Worm (Caenorhabditis elegans) whole organism, L3 larva: ENCODE measurements around the gene K03H1.9.

ENCODE experiments used
- ZK546.5 ChIP-seq: sonication (generic microtip); optimal IDR thresholded peaks from 2 replicates; lab custom pipeline; 2017; ENCODE audit warnings: missing biosample characterization, missing genetic modification characterization
- aly-2 ChIP-seq: fragments of 150-350 bp; optimal IDR thresholded peaks from 2 replicates; lab custom pipeline; 2014; ENCODE audit warnings: missing biosample characterization, missing genetic modification characterization
- ama-1 ChIP-seq: fragments of 150-350 bp; optimal IDR thresholded peaks from 2 replicates; lab custom pipeline; 2018
- ceh-16 ChIP-seq: sonication (generic microtip); optimal IDR thresholded peaks from 2 replicates; lab custom pipeline; 2017; ENCODE audit warnings: missing biosample characterization, missing genetic modification characterization
- ceh-82 ChIP-seq: fragments of 150-350 bp; optimal IDR thresholded peaks from 2 replicates; lab custom pipeline; 2014; ENCODE audit warnings: missing biosample characterization, missing genetic modification characterization
- daf-12 ChIP-seq: fragments of 150-350 bp; optimal IDR thresholded peaks from 2 replicates; lab custom pipeline; 2014; ENCODE audit warnings: missing biosample characterization, missing genetic modification reagents, missing genetic modification characterization
- egl-27 ChIP-seq: sonication (generic microtip); optimal IDR thresholded peaks from 4 replicates; lab custom pipeline; 2017; ENCODE audit warnings: missing biosample characterization, missing genetic modification reagents, missing genetic modification characterization
- egl-5 ChIP-seq: fragments of 150-350 bp; optimal IDR thresholded peaks from 2 replicates; lab custom pipeline; 2017; ENCODE audit warnings: missing biosample characterization, missing genetic modification reagents, missing genetic modification characterization, inconsistent platforms
- elt-1 ChIP-seq: fragments of 150-350 bp; optimal IDR thresholded peaks from 2 replicates; lab custom pipeline; 2014; ENCODE audit warnings: missing biosample characterization, missing genetic modification characterization
- elt-2 ChIP-seq: sonication (generic microtip); optimal IDR thresholded peaks from 2 replicates; lab custom pipeline; 2016; ENCODE audit warnings: missing genetic modification reagents, mild to moderate bottlenecking, missing genetic modification characterization, missing compliant biosample characterization
- fkh-10 ChIP-seq: sonication (generic microtip); optimal IDR thresholded peaks from 2 replicates; lab custom pipeline; 2017; ENCODE audit warnings: missing biosample characterization, missing genetic modification reagents, missing genetic modification characterization
- fkh-2 ChIP-seq: fragments of 150-350 bp; optimal IDR thresholded peaks from 2 replicates; lab custom pipeline; 2014; ENCODE audit warnings: missing biosample characterization, missing genetic modification reagents, missing genetic modification characterization
- fos-1 ChIP-seq: fragments of 150-350 bp; optimal IDR thresholded peaks from 2 replicates; lab custom pipeline; 2014; ENCODE audit warnings: missing biosample characterization, missing genetic modification characterization
- hmg-11 ChIP-seq: sonication (generic microtip); optimal IDR thresholded peaks from 2 replicates; lab custom pipeline; 2016; ENCODE audit warnings: missing genetic modification characterization, missing compliant biosample characterization
- jun-1 ChIP-seq: fragments of 150-350 bp; optimal IDR thresholded peaks from 2 replicates; lab custom pipeline; 2014; ENCODE audit warnings: missing biosample characterization, missing genetic modification reagents, missing genetic modification characterization
- lin-15B ChIP-seq: fragments of 150-350 bp; optimal IDR thresholded peaks from 2 replicates; lab custom pipeline; 2014; ENCODE audit warnings: missing biosample characterization, missing genetic modification characterization
- lin-39 ChIP-seq: fragments of 150-350 bp; optimal IDR thresholded peaks from 2 replicates; lab custom pipeline; 2018; ENCODE audit warnings: missing biosample characterization, missing genetic modification reagents, missing genetic modification characterization
- lsy-12 ChIP-seq: sonication (generic microtip); optimal IDR thresholded peaks from 2 replicates; lab custom pipeline; 2016; ENCODE audit warnings: mild to moderate bottlenecking, missing genetic modification characterization, missing compliant biosample characterization
- mdl-1 ChIP-seq: fragments of 150-350 bp; optimal IDR thresholded peaks from 2 replicates; lab custom pipeline; 2014; ENCODE audit warnings: missing biosample characterization, missing genetic modification characterization
- mml-1 ChIP-seq: fragments of 150-350 bp; sonication (generic microtip); optimal IDR thresholded peaks from 3 replicates; lab custom pipeline; 2014; ENCODE audit warnings: missing biosample characterization, missing genetic modification characterization
- nfya-1 ChIP-seq: sonication (generic microtip); optimal IDR thresholded peaks from 2 replicates; lab custom pipeline; 2017; ENCODE audit warnings: missing genetic modification characterization, mild to moderate bottlenecking, missing compliant biosample characterization, antibody characterized with exemption, moderate library complexity; ENCODE audit not compliant: insufficient read depth
- nhr-12 ChIP-seq: fragments of 150-350 bp; optimal IDR thresholded peaks from 2 replicates; lab custom pipeline; 2014; ENCODE audit warnings: missing biosample characterization, missing genetic modification characterization
- nhr-23 ChIP-seq: fragments of 150-350 bp; optimal IDR thresholded peaks from 2 replicates; lab custom pipeline; 2014; ENCODE audit warnings: missing biosample characterization, missing genetic modification reagents, missing genetic modification characterization
- nhr-237 ChIP-seq: fragments of 150-350 bp; optimal IDR thresholded peaks from 2 replicates; lab custom pipeline; 2014; ENCODE audit warnings: missing biosample characterization, missing genetic modification characterization
- nhr-25 ChIP-seq: sonication (generic microtip); optimal IDR thresholded peaks from 2 replicates; lab custom pipeline; 2017; ENCODE audit warnings: missing biosample characterization, missing genetic modification characterization
- nhr-28 ChIP-seq: fragments of 150-350 bp; optimal IDR thresholded peaks from 2 replicates; lab custom pipeline; 2014; ENCODE audit warnings: missing biosample characterization, missing genetic modification characterization
- nhr-43 ChIP-seq: sonication (generic microtip); optimal IDR thresholded peaks from 2 replicates; lab custom pipeline; 2016; ENCODE audit warnings: mild to moderate bottlenecking, missing genetic modification characterization, missing compliant biosample characterization; ENCODE audit not compliant: poor library complexity, severe bottlenecking
- nhr-67 ChIP-seq: fragments of 150-350 bp; optimal IDR thresholded peaks from 2 replicates; lab custom pipeline; 2014; ENCODE audit warnings: missing biosample characterization, missing genetic modification characterization
- nhr-76 ChIP-seq: fragments of 150-350 bp; sonication (generic microtip); optimal IDR thresholded peaks from 5 replicates; lab custom pipeline; 2014; ENCODE audit warnings: missing biosample characterization, missing genetic modification characterization
- nhr-77 ChIP-seq: fragments of 150-350 bp; optimal IDR thresholded peaks from 2 replicates; lab custom pipeline; 2014; ENCODE audit warnings: missing biosample characterization, missing genetic modification characterization
- pha-4 ChIP-seq: fragments of 150-350 bp; optimal IDR thresholded peaks from 2 replicates; lab custom pipeline; 2014; ENCODE audit warnings: missing biosample characterization, missing genetic modification reagents, missing genetic modification characterization
- pqm-1 ChIP-seq: fragments of 150-350 bp; optimal IDR thresholded peaks from 2 replicates; lab custom pipeline; 2017; ENCODE audit warnings: missing biosample characterization, missing genetic modification characterization, inconsistent platforms
- sea-2 ChIP-seq: fragments of 150-350 bp; sonication (generic microtip); optimal IDR thresholded peaks from 4 replicates; lab custom pipeline; 2014; ENCODE audit warnings: missing biosample characterization, missing genetic modification reagents, missing genetic modification characterization
- skn-1 ChIP-seq: fragments of 150-350 bp; optimal IDR thresholded peaks from 2 replicates; lab custom pipeline; 2014; ENCODE audit warnings: missing biosample characterization, missing genetic modification characterization
- tbx-2 ChIP-seq: sonication (generic microtip); optimal IDR thresholded peaks from 2 replicates; lab custom pipeline; 2016; ENCODE audit warnings: mild to moderate bottlenecking, missing genetic modification characterization, missing compliant biosample characterization
- unc-62 ChIP-seq: fragments of 150-350 bp; sonication (generic microtip); optimal IDR thresholded peaks from 4 replicates; lab custom pipeline; 2014; ENCODE audit warnings: missing biosample characterization, missing genetic modification reagents, missing genetic modification characterization
- zag-1 ChIP-seq: fragments of 150-350 bp; optimal IDR thresholded peaks from 2 replicates; lab custom pipeline; 2014; ENCODE audit warnings: missing biosample characterization, missing genetic modification characterization

Gene K03H1.9

DNA sequence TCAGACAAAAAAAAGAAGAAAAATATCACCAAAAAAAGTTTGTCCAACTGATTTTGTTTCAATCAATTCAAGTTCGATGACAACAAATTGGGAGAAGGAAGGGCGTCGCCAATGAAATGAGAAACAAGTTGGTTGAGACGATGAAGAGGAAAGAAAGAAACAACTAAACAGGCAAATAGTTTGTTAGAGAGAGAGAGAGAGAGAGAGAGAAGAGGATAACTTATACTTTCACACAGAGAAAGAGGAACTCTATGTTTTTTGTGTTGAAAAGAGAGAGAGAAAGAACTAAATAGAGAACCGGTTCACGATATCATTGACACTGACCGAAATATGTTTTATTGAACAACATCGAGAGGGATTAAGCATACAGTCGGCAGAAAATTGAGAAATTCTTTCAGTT is 33.7 kb downstream of the K03H1.9 start:
- TF ChIP-seq skn-1 (tag; lab: Kevin White, UChicago) = no peak
- no peak for TF ChIP-seq daf-12 (tag; lab: Kevin White, UChicago)
- peak; percentile 49 for TF ChIP-seq nhr-23 (tag; lab: Kevin White, UChicago)
- peak; percentile 28 for TF ChIP-seq nhr-43
- peak; percentile 25 for TF ChIP-seq pha-4 (tag; lab: Kevin White, UChicago)
- TF ChIP-seq nfya-1 (tag; lab: Kevin White, UChicago) = no peak
- TF ChIP-seq fos-1 (tag; lab: Kevin White, UChicago) = no peak
- TF ChIP-seq egl-5 (tag; lab: Kevin White, UChicago) = no peak
- TF ChIP-seq nhr-28 = no peak

DNA sequence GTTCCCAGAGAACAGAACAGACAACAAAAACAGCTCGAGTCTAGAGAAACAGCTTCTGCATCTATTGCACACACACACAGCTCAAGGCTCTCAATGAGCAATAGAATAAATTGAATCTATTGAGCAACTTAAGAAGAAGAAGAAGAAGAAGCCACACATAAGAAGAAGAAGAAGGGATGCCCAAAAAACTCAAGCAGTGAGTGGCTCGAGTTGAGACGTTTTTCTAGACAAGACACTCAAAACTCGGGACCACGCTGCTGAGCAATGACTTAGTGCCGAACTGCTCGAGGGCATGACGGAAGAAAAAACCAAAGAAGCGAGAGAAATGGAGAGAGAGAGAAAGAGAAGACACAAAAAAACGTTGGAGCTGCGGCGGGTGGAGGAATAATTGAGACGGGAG is 36.0 kb downstream of the K03H1.9 start:
- TF ChIP-seq ceh-16 (tag; lab: Kevin White, UChicago) (no peak), ZK546.5 (tag; lab: Kevin White, UChicago) (no peak), lin-15B (tag; lab: Kevin White, UChicago) (peak; percentile 24), fkh-2 (tag; lab: Kevin White, UChicago) (no peak), nfya-1 (tag; lab: Kevin White, UChicago) (peak; percentile 52), nhr-77 (tag; lab: Kevin White, UChicago) (no peak), ama-1 (lab: Kevin White, UChicago) (peak; percentile 49), nhr-12 (tag; lab: Kevin White, UChicago) (no peak), nhr-76 (tag; lab: Kevin White, UChicago) (no peak), zag-1 (no peak), fkh-10 (GFP tag; lab: Kevin White, UChicago) (peak; percentile 75), elt-2 (tag; lab: Kevin White, UChicago) (no peak), hmg-11 (tag; lab: Kevin White, UChicago) (peak; percentile 35), lin-39 (no peak)

DNA sequence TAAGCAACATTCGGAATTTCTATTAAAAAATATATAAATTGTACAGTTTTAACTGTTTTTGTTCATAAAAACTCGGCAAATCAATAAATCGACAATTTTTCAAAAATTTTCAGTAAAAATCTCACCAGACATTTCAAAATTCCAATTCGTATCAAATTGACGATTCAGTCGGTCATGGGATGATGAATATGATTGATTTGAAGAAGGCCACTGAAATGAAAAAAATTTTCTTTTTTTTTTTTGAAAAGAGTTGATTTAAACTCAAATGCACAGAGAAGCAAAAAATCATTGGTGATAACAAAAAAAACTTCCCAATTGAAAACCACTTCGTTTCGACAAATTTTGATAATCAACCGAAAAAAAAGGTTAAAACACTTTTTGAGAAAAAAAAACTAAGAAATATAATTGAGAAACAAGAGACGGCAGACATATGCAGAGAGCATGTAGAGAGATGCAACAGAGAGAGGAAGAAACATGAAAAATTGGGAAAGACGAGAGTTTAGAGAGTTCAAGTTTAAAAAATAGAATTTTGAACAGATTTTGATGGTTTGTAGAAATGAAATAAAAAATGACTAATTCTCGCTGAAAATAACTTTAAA is 37.5 kb downstream of the K03H1.9 start:
- TF ChIP-seq egl-27 (tag; lab: Kevin White, UChicago) (no peak), pqm-1 (tag; lab: Kevin White, UChicago) (peak; percentile 19), nhr-67 (tag; lab: Kevin White, UChicago) (no peak), unc-62 (no peak), elt-1 (tag; lab: Kevin White, UChicago) (no peak), mml-1 (tag; lab: Kevin White, UChicago) (no peak), elt-2 (tag; lab: Kevin White, UChicago) (peak; percentile 65), lin-39 (no peak), pha-4 (tag; lab: Kevin White, UChicago) (peak; percentile 41), lsy-12 (tag; lab: Kevin White, UChicago) (no peak), nhr-237 (tag; lab: Kevin White, UChicago) (no peak), nhr-25 (tag; lab: Kevin White, UChicago) (no peak)

DNA sequence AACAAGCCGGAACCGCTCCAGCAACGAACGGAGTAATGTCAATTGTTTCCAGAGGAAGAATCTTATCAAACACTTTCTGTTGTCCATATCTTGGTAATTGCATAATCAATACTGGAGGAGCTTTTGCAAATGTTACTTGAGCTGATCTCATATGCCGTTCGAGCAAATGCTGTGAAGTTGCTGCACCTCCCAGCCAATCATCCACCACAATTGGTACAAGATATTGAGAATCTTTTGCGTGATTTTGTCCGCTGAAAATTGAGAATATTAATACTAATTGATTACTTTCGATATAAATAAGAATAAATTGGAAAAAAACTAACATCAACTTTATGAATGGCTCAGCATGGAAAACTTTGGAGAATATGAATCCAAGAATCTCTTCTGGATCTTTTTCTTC is 41.6 kb downstream of the K03H1.9 start:
- TF ChIP-seq mml-1 (tag; lab: Kevin White, UChicago) = no peak
- TF ChIP-seq lin-39 = no peak
- TF ChIP-seq nhr-237 (tag; lab: Kevin White, UChicago) = no peak
- no peak for TF ChIP-seq elt-2 (tag; lab: Kevin White, UChicago)
- TF ChIP-seq nhr-12 (tag; lab: Kevin White, UChicago) = no peak
- no peak for TF ChIP-seq nhr-76 (tag; lab: Kevin White, UChicago)
- TF ChIP-seq tbx-2 (tag; lab: Kevin White, UChicago) = no peak

DNA sequence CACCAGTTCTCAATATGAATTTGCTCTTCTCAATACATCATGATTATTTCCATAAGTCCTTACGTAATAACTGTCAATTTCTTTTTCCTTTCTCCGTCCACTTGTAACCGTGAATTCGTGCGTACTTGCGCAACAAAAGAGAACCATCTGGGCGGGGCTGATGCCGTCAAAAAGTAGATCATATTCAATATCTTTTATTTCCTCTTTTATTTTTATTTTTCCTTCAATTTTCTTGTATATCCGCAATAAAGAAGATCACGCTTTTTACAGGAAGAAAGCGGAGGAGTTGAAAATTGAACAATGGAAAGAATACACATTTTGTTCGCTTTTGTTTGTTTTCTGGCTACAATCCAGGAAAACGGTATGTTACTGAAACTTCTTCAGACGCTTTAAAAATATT is 48.4 kb downstream of the K03H1.9 start, which contains the start of gene mam-7:
Gene mam-7, plus strand, starts transcription at position 301 of the 400 bp plus-strand sequence.
- no peak for TF ChIP-seq ama-1 (lab: Kevin White, UChicago)
- no peak for TF ChIP-seq ceh-82 (tag; lab: Kevin White, UChicago)
- TF ChIP-seq fkh-10 (GFP tag; lab: Kevin White, UChicago) = no peak
- no peak for TF ChIP-seq aly-2 (tag; lab: Kevin White, UChicago)
- TF ChIP-seq hmg-11 (tag; lab: Kevin White, UChicago) = no peak
- no peak for TF ChIP-seq jun-1 (tag; lab: Kevin White, UChicago)
- TF ChIP-seq sea-2 (GFP tag; lab: Kevin White, UChicago) = no peak
- no peak for TF ChIP-seq nhr-237 (tag; lab: Kevin White, UChicago)
- TF ChIP-seq mdl-1 (tag; lab: Kevin White, UChicago) = no peak
